Fruit fly (Drosophila melanogaster) whole organism, larva: ENCODE data around the gene CG11655.

Experiments
- noc ChIP-seq: fragments of 200-800 bp; sonication (Bioruptor generic); optimal IDR thresholded peaks from 3 replicates; lab custom pipeline; 2019; ENCODE audit warnings: missing biosample characterization, mild to moderate bottlenecking, missing genetic modification characterization, moderate library complexity

Gene CG11655

DNA sequence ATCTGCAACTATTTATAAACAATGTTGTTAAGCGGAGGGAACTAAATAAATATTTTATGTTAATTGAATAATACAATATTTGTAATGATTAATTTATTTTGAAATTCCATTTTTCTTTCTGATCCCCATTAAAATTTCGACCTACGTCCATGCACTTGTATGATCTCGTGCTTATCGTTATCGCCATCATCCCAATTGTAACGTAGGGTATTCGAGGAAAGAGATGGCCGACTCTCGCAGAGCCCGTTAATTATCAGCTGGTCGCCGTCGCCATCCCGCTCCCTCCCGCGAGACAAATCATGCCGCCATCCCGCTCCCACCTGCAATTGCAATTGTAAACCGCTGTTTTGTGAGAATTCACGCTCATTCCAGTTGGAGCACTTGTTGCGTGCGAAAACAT is at the start of gene CG11655:
Gene CG11655, plus strand, starts transcription at position 351 of the 400 bp plus-strand sequence.
- TF ChIP-seq noc: peak; percentile 64

DNA sequence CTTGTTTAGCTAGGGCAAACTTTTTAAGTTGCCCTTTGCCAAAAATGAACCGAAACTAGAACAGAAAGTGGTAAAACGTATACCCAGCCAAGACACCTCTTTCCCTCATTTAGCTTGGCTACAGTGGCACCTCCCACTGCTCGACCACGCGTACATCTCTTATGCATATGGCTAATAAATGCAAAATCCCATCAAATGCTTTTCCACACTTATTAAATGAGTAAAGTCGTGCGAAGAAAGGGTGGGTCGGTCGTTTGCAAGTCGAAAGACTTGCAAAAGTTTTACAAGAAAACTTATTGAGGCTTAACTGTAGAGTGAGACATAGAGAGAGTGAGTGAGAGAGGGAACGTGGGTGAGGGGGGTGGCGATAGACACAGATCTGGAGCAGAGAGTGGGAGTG is 46.5 kb upstream of the CG11655 start:
- no peak for TF ChIP-seq noc

DNA sequence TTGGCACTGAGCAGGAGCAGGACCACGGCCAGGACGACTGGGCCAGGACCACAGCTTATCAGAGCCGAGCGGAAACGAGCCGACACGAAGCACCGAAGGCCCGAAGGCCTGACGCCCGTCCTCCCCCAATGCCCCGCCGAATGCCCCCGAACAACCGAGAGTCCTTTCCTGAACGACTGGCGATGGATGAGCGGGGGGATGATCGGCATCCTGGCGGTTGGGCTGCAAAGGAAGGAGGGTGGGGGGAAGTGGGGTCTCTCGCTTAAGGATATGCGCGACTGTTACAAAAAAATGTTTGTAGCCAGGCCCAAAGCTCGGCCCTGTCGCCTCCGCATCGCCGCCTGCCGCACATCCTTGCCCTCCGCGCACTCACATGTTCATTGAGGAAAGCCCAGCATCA is 12.0 kb upstream of the CG11655 start, which contains the start of gene Cngl:
Gene Cngl, minus strand, starts transcription at position 8 of the 400 bp plus-strand sequence.
- TF ChIP-seq noc: no peak

DNA sequence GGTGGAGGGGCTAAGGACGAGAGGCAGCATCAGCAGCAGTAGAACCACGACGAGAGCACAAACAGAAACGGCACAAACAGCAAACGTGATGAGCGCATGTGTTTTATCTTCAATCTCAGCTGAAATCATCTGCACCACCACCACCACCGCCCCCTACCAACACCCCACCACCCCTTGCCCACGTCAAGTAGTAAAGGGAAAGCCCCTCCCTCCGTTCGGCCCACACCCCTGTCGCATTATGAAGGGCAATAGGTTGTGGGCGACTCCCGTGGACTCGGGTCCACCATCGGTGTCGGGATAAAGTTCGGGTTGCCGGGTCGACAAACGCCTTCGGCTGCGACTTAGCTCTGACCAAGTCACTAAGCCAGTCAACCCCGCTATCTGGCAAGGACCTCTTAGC is 9.8 kb upstream of the CG11655 start:
- TF ChIP-seq noc: no peak

DNA sequence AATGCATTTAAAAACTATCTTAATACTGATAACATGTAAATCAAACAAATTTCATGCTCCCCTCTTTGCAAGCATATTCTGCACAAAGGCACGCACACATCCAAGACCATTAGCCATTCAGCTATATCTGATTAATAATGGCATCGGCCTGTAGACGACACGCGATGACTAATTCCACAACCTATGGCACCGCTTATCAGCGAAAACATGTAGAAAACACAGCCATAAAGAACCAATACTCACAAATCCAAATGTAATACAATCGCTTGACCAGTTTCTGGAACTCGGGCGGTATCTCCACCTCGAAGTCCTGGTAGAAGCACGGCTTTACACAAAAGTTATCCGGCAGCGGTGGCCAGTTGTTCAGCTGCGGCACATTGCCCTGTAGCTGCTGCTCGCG is 5.1 kb upstream of the CG11655 start:
- TF ChIP-seq noc: no peak

DNA sequence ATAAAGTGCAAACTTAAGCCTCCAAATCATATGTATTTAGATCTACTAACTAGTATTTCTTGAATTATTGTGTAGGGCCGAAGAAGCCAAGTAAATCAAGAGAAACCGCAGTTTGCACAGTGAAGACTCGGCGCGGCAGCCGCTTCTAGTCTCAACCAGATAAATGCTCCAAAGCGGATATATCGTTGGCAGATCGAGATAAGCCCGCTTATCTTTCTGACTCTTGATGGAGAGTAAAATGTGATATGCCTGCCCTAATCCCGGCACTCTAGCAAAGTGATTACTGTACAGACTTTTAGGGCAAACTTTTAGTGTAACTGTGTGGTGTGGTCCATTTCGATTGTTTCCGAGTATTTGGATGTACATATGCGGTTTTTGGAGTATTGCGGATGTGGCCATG is 4.5 kb upstream of the CG11655 start:
- TF ChIP-seq noc: no peak

DNA sequence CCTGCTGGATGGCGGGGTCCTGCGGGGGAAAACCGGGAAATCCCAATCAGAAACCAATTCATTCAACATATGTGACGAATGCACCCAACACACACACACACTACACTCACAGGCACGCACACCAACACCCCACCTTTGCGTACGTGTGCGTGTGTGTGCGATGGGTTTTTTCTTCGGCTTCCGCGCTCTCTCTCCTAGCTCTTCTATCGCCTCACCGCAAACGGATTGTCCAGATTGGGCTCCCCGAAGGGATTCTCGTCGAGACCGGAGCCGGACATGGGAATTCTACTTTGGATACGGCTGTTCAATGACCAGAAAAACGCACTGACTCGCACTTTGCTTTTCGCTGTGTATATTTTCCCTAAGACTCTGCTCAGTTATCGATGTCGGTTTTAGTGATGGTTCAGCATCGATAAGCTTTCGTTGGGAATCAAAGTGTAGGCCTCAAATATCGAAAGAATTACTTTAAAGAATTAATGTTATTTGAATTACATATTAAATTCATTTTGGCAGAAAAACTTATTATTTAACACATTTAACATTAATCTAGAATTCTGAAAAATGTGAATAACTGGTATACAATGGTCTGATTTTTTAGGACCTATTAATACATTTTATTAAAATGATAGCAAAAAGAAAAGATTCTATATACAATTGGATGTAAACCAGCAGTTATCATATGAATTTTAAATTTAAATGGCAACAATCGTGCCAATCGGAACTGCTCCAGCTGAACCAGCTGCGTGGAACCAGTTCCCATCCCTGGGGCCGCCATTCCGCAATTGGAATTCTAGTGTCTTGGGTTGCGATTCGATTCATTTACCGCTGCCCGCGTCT is 3.6 kb upstream of the CG11655 start, which contains the start of the genes Scamp and Ahcy:
Gene Scamp, minus strand, starts transcription at position 394 of the 837 bp plus-strand sequence.
Gene Ahcy, plus strand, starts transcription at position 772 of the 837 bp plus-strand sequence.
- no peak for TF ChIP-seq noc

DNA sequence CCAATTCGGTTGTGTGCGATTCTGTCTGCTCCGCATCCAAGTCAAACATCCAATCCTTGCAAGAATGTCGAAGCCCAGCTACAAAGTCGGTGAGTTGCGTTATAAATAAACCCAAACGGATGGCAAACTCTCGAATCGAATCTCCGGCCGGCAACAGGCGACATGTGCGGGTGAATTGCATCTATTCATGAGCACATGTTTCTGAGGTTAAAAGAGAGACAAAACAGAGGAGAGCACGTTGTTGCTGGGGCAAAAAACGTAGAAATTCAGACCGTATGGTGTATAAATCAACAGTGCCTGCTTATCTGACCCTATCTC is 3.0 kb upstream of the CG11655 start:
- TF ChIP-seq noc: no peak

DNA sequence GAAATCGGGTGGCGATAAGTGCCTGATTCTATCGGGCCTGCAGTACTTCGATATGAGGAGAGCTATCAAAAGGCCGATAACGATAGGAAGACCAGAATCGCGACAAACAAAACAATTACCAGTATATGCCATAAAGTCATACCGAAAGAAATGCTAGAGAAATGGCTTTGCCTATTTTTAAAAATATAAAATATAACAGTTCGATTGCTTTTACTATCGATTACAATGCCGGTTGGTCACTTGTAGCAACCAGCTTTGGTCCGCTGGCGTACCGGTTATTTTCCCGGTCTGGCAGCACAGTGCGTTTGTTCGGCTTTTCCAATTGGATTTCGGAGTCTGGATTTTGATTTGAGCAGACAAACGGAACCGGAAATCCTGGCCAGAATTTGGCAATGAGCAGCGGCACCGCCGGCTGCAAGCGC is 9.2 kb downstream of the CG11655 start, which contains the start of the genes shtd, CG6294 and CG6299:
Gene shtd, minus strand, starts transcription at position 6 of the 422 bp plus-strand sequence.
Gene CG6294, plus strand, starts transcription at position 287 of the 422 bp plus-strand sequence.
Gene CG6299, plus strand, starts transcription at position 287 of the 422 bp plus-strand sequence.
- no peak for TF ChIP-seq noc

DNA sequence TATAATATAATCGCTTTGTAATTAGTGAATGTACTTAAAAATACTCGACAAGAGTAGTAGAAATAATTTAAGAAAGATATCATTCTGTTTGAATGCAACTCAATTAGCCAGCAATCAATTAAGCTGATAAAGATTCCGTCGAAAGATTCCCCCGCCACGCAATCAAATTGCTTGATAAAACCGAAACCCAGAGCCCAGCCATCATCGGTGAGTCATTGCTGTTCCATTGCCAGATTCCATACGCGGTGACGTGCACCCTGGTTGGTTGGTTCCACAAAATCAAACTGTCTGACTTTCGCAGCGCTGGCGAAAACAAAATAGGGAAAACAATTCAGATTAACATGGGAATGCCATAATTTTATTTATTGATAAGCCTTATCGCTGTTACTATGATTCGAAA is 11.3 kb downstream of the CG11655 start:
- no peak for TF ChIP-seq noc

DNA sequence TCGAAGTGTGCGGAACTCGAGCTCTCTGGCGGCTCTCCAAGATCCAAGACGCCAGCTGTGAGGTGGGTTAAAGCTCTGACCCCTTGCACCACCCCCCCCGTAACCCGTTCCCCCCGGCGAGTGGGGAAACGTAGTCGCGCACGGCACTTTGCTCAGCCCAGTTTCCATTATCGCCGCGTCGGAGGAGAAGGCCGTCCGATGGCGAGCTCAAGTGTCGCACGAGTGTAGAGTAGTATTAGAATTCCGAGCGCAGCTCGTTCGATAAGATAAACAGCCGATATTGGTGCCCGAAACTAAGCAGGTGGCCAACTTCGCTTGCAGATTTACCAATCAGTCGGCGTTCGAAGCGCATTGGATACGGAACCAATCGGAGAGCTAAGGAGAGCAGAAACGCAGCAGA is 12.1 kb downstream of the CG11655 start:
- TF ChIP-seq noc: no peak

DNA sequence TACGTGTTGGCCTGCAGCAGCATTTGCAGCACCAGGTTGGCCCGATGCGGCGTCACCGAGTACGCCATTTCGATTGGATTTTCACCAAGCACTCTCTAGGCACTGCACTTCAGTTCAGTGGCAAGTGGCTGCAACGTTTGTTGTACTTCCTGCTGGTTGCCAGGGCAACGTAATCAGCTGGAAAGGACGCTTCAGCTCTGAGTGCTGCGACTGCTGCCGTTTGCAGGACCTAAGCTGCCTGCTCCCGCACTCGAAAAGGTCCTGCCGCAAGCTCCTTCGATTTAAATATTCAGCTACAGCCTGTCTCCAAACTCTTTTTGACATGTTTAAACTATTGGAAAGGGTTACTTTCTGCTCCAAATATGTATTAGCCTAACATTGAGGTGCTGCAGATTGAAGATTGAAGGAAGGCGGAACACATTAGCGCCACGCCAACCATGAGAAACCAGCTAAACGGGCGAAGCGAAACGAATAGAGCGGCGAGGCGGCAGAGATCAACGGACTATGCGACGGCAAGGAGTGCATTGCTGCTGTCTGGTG is 14.2 kb downstream of the CG11655 start, which contains the start of the genes CG15642 and CG15641:
Gene CG15642, minus strand, starts transcription at position 356 of the 540 bp plus-strand sequence.
Gene CG15641, plus strand, starts transcription at position 490 of the 540 bp plus-strand sequence.
- TF ChIP-seq noc: no peak

DNA sequence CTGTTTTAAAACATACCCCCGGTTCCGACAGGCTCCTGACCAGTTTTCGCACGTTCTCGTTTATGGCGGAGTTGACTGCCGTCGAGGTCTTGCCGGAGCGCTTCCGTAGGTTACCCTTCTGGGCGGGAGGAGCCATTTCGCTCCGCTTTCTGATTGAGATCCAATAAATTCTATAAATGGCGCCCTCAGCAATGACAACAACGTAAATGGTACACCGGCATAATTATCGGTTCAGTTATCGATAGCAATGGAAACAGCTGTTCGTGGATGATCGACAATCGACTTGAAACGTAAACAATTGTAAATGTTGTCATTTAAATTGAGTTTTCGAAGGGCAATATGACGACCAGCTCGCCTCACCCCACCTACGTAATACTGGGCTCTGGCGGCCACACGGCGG is 18.6 kb downstream of the CG11655 start, which contains the start of the genes Grip128 and Alg14:
Gene Grip128, minus strand, starts transcription at position 216 of the 400 bp plus-strand sequence.
Gene Alg14, plus strand, starts transcription at position 261 of the 400 bp plus-strand sequence.
- no peak for TF ChIP-seq noc

DNA sequence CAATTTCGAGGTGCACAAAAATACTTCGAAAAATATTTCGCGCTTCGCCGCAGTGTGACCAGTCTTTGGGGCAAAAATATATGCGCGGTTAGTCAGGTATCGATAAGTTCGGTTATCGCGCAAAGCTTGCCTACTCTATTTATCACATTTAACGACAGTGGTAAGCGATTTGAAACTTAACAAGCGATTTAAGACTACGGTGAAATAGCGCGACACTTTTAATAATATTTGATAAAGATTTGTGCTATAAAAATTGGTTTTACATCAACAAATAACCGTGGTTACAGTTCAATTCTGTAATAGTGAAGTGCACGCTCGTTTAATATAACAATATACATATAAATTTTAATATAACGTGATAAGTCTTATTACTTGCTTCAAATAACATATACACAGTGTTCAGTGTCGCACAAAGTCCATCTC is 22.1 kb downstream of the CG11655 start, which contains the start of gene mh:
Gene mh, minus strand, starts transcription at position 34 of the 423 bp plus-strand sequence.
- no peak for TF ChIP-seq noc

DNA sequence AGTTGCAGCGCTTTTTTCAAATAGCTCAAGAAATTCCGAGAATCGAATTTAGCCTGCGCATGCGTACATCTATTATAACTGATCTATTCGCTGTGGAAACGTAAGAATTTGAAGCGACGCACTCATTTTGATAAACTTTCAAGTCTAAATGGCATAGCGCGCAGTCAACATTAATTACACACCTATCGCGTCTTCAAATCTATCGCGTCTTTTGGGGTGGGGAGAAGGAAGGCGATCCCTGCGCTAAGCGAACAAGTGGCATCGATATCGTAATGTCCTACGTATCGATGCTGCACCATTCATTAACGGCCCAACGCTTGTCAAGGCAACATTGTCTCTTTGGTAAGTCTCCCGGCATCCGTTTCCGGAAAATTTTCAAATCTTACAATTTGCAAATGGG is 22.5 kb downstream of the CG11655 start, which contains the start of gene CG6324:
Gene CG6324, plus strand, starts transcription at position 301 of the 400 bp plus-strand sequence.
- TF ChIP-seq noc: no peak

DNA sequence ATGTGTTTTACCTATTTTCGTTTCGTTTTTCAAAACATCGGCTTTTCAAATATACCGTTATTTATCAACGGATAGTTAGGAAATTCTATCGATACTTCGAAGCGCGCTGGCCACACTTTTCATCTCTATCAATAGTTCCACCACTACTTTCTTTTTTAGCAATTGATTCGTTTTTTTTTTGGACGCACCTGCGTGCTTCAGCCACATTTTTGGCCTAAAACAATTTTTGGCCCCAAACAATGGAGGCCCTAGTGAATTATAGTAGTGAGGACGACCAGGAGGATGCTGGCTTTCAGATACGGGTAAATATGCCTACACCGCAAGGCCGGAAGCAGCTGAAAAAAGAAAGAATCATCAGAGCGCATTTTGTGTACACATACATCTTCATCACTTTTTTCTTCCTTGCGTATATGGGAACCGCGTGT is 29.0 kb downstream of the CG11655 start, which contains the start of gene CG6340:
Gene CG6340, plus strand, starts transcription at position 139 of the 425 bp plus-strand sequence.
- no peak for TF ChIP-seq noc
